Worm (Caenorhabditis elegans) whole organism, L1 larva: ENCODE results near the gene F53C3.7.

ENCODE experiments used
- C04F5.9 ChIP-seq: sonication (generic microtip); optimal IDR thresholded peaks from 2 replicates; lab custom pipeline; 2016; ENCODE audit warnings: missing genetic modification characterization, missing compliant biosample characterization
- C34B4.2 ChIP-seq: sonication (generic microtip); optimal IDR thresholded peaks from 2 replicates; lab custom pipeline; 2017; ENCODE audit warnings: mild to moderate bottlenecking, missing genetic modification characterization, missing compliant biosample characterization
- F16B12.6 ChIP-seq: fragments of 150-350 bp; optimal IDR thresholded peaks from 2 replicates; lab custom pipeline; 2014; ENCODE audit warnings: missing biosample characterization, missing genetic modification characterization
- aha-1 ChIP-seq: fragments of 150-350 bp; optimal IDR thresholded peaks from 2 replicates; lab custom pipeline; 2014; ENCODE audit warnings: missing biosample characterization, missing genetic modification characterization
- blmp-1 ChIP-seq: fragments of 150-350 bp; optimal IDR thresholded peaks from 2 replicates; lab custom pipeline; 2014; ENCODE audit warnings: missing biosample characterization, missing genetic modification characterization
- ceh-63 ChIP-seq: fragments of 200-800 bp; sonication (Bioruptor generic); optimal IDR thresholded peaks from 2 replicates; lab custom pipeline; 2018; ENCODE audit warnings: mild to moderate bottlenecking, missing genetic modification characterization, missing compliant biosample characterization
- ceh-88 ChIP-seq: fragments of 200-800 bp; sonication (Bioruptor generic); IDR thresholded peaks from 2 replicates; pipeline ENCODE4 v1.3.6; 2022; ENCODE audit warnings: missing genetic modification characterization, missing compliant biosample characterization
- egl-13 ChIP-seq: sonication (generic microtip); optimal IDR thresholded peaks from 2 replicates; lab custom pipeline; 2016; ENCODE audit warnings: missing genotype, missing genetic modification reagents, missing genetic modification characterization, missing compliant biosample characterization
- egl-27 ChIP-seq, 2 experiments: fragments of 150-350 bp in 1 of 2; sonication (generic microtip); optimal IDR thresholded peaks; 3 replicates each; lab custom pipeline; 2017 to 2018; ENCODE audit warnings: missing biosample characterization in 2 of 2, missing genetic modification characterization in 2 of 2, missing genetic modification reagents in 2 of 2
- elt-2 ChIP-seq: sonication (generic microtip); optimal IDR thresholded peaks from 2 replicates; lab custom pipeline; 2016; ENCODE audit warnings: missing genetic modification characterization, mild to moderate bottlenecking, inconsistent platforms, missing compliant biosample characterization, missing genetic modification reagents
- elt-3 ChIP-seq, 6 experiments: fragments of 150-350 bp in 1 of 6; sonication (generic microtip); optimal IDR thresholded peaks; 2 replicates each; lab custom pipeline; 2017 to 2018; ENCODE audit warnings: missing biosample characterization in 6 of 6, missing genetic modification characterization in 6 of 6, inconsistent platforms in 1 of 6
- ets-5 ChIP-seq: fragments of 200-800 bp; sonication (Bioruptor generic); IDR thresholded peaks from 2 replicates; pipeline ENCODE4 v1.3.6; 2022; ENCODE audit warnings: missing genetic modification characterization, missing compliant biosample characterization
- fkh-4 ChIP-seq: sonication (generic microtip); optimal IDR thresholded peaks from 2 replicates; lab custom pipeline; 2016; ENCODE audit warnings: missing compliant biosample characterization, missing genetic modification characterization, borderline replicate concordance
- grh-1 ChIP-seq: fragments of 200-800 bp; sonication (Bioruptor generic); IDR thresholded peaks from 2 replicates; pipeline ENCODE4 v1.3.6; 2022; ENCODE audit warnings: missing genetic modification reagents, missing genetic modification characterization, missing compliant biosample characterization
- hlh-17 ChIP-seq: fragments of 200-800 bp; sonication (Bioruptor generic); optimal IDR thresholded peaks from 2 replicates; lab custom pipeline; 2018; ENCODE audit warnings: missing genetic modification characterization, mild to moderate bottlenecking, missing compliant biosample characterization, moderate library complexity, borderline replicate concordance
- hlh-4 ChIP-seq: sonication (generic microtip); optimal IDR thresholded peaks from 2 replicates; lab custom pipeline; 2016; ENCODE audit warnings: mild to moderate bottlenecking, missing genetic modification characterization, missing compliant biosample characterization
- isw-1 ChIP-seq: fragments of 200-800 bp; sonication (Bioruptor generic); IDR thresholded peaks from 2 replicates; pipeline ENCODE4 v1.3.6; 2022; ENCODE audit warnings: missing genetic modification characterization, missing compliant biosample characterization
- jun-1 ChIP-seq: fragments of 150-350 bp; optimal IDR thresholded peaks from 2 replicates; lab custom pipeline; 2014; ENCODE audit warnings: missing biosample characterization, missing genetic modification reagents, missing genetic modification characterization
- lin-15B ChIP-seq: fragments of 150-350 bp; sonication (generic microtip); optimal IDR thresholded peaks from 3 replicates; lab custom pipeline; 2014; ENCODE audit warnings: missing biosample characterization, missing genetic modification characterization
- lin-35 ChIP-seq, 2 experiments: fragments of 150-350 bp; optimal IDR thresholded peaks; 2 replicates each; lab custom pipeline; 2014; ENCODE audit warnings: missing biosample characterization in 2 of 2, missing genetic modification characterization in 2 of 2, missing genetic modification reagents in 2 of 2
- lir-3 ChIP-seq: sonication (generic microtip); optimal IDR thresholded peaks from 2 replicates; lab custom pipeline; 2016; ENCODE audit warnings: mild to moderate bottlenecking, missing genetic modification characterization, moderate library complexity, missing compliant biosample characterization; ENCODE audit not compliant: poor library complexity
- mab-9 ChIP-seq: fragments of 200-800 bp; sonication (Bioruptor generic); IDR thresholded peaks from 2 replicates; pipeline ENCODE4 v1.3.6; 2022; ENCODE audit warnings: missing genetic modification reagents, missing genetic modification characterization, missing compliant biosample characterization
- mdl-1 ChIP-seq, 2 experiments: fragments of 150-350 bp; optimal IDR thresholded peaks; 2 replicates each; lab custom pipeline; 2014 to 2017; ENCODE audit warnings: missing biosample characterization in 2 of 2, missing genetic modification characterization in 2 of 2, inconsistent platforms in 1 of 2
- mep-1 ChIP-seq: fragments of 150-350 bp; optimal IDR thresholded peaks from 2 replicates; lab custom pipeline; 2014; ENCODE audit warnings: missing biosample characterization, missing genetic modification characterization
- nhr-12 ChIP-seq: sonication (generic microtip); optimal IDR thresholded peaks from 2 replicates; lab custom pipeline; 2017; ENCODE audit warnings: missing biosample characterization, missing genetic modification characterization
- nhr-237 ChIP-seq: fragments of 150-350 bp; optimal IDR thresholded peaks from 2 replicates; lab custom pipeline; 2014; ENCODE audit warnings: missing biosample characterization, missing genetic modification characterization
- nhr-28 ChIP-seq: fragments of 150-350 bp; optimal IDR thresholded peaks from 2 replicates; lab custom pipeline; 2014; ENCODE audit warnings: missing biosample characterization, missing genetic modification characterization
- nhr-47 ChIP-seq: sonication (generic microtip); optimal IDR thresholded peaks from 2 replicates; lab custom pipeline; 2016; ENCODE audit warnings: mild to moderate bottlenecking, missing genetic modification characterization, moderate library complexity, missing compliant biosample characterization
- nhr-71 ChIP-seq: sonication (generic microtip); optimal IDR thresholded peaks from 2 replicates; lab custom pipeline; 2016; ENCODE audit warnings: mild to moderate bottlenecking, missing genetic modification characterization, moderate library complexity, missing compliant biosample characterization
- nhr-76 ChIP-seq: sonication (generic microtip); optimal IDR thresholded peaks from 2 replicates; lab custom pipeline; 2017; ENCODE audit warnings: missing biosample characterization, missing genetic modification characterization
- nhr-77 ChIP-seq: fragments of 150-350 bp; optimal IDR thresholded peaks from 2 replicates; lab custom pipeline; 2014; ENCODE audit warnings: missing biosample characterization, missing genetic modification characterization
- pag-3 ChIP-seq: sonication (generic microtip); optimal IDR thresholded peaks from 2 replicates; lab custom pipeline; 2017; ENCODE audit warnings: missing genetic modification characterization, mild to moderate bottlenecking, missing compliant biosample characterization, antibody characterized with exemption, borderline replicate concordance; ENCODE audit not compliant: insufficient read depth
- pax-3 ChIP-seq: fragments of 200-800 bp; sonication (Bioruptor generic); optimal IDR thresholded peaks from 2 replicates; lab custom pipeline; 2018; ENCODE audit warnings: mild to moderate bottlenecking, missing genetic modification characterization, moderate library complexity, missing compliant biosample characterization
- pqm-1 ChIP-seq: sonication (generic microtip); optimal IDR thresholded peaks from 3 replicates; lab custom pipeline; 2017; ENCODE audit warnings: missing biosample characterization, missing genetic modification characterization
- rnt-1 ChIP-seq: sonication (generic microtip); optimal IDR thresholded peaks from 2 replicates; lab custom pipeline; 2016; ENCODE audit warnings: mild to moderate bottlenecking, missing genetic modification characterization, moderate library complexity, missing compliant biosample characterization
- snu-23 ChIP-seq: sonication (generic microtip); optimal IDR thresholded peaks from 2 replicates; lab custom pipeline; 2016; ENCODE audit warnings: missing genetic modification characterization, missing compliant biosample characterization
- sox-4 ChIP-seq: sonication (generic microtip); optimal IDR thresholded peaks from 2 replicates; lab custom pipeline; 2016; ENCODE audit warnings: missing genetic modification characterization, missing compliant biosample characterization
- unc-130 ChIP-seq: fragments of 150-350 bp; optimal IDR thresholded peaks from 2 replicates; lab custom pipeline; 2017; ENCODE audit warnings: missing biosample characterization, missing genetic modification characterization, inconsistent platforms
- unc-62 ChIP-seq: fragments of 150-350 bp; optimal IDR thresholded peaks from 2 replicates; lab custom pipeline; 2014; ENCODE audit warnings: missing biosample characterization, missing genetic modification reagents, missing genetic modification characterization
- xbp-1 ChIP-seq: sonication (generic microtip); optimal IDR thresholded peaks from 2 replicates; lab custom pipeline; 2016; ENCODE audit warnings: missing genetic modification characterization, missing compliant biosample characterization
- zag-1 ChIP-seq: fragments of 150-350 bp; optimal IDR thresholded peaks from 2 replicates; lab custom pipeline; 2014; ENCODE audit warnings: missing biosample characterization, missing genetic modification characterization
- zip-4 ChIP-seq: fragments of 200-800 bp; sonication (Bioruptor generic); optimal IDR thresholded peaks from 2 replicates; lab custom pipeline; 2018; ENCODE audit warnings: mild to moderate bottlenecking, missing genetic modification characterization, moderate library complexity, missing compliant biosample characterization
- ztf-4 ChIP-seq: fragments of 150-350 bp; optimal IDR thresholded peaks from 2 replicates; lab custom pipeline; 2014; ENCODE audit warnings: missing biosample characterization, missing genetic modification characterization

The F53C3.7 gene

ce11 chrII:3897758-3898494 is 3.1 kb downstream of the F53C3.7 start, which contains the start of gene F53C3.6 (continued):
- TF ChIP-seq pqm-1 (no peak), egl-13 (peak; percentile 64), grh-1 (GFP tag; lab: Robert Waterston, UW) (peak; percentile 40), nhr-28 (tag; lab: Kevin White, UChicago) (no peak), mep-1 (tag; lab: Kevin White, UChicago) (peak; percentile 71), mab-9 (GFP tag; lab: Robert Waterston, UW) (no peak), rnt-1 (peak; percentile 37), lin-15B (tag; lab: Kevin White, UChicago) (no peak), ceh-63 (GFP tag; lab: Kevin White, UChicago) (no peak), blmp-1 (tag; lab: Kevin White, UChicago) (peak; percentile 41), nhr-237 (tag; lab: Kevin White, UChicago) (no peak), sox-4 (peak; percentile 48), lir-3 (tag; lab: Kevin White, UChicago) (peak; percentile 72), nhr-76 (tag; lab: Kevin White, UChicago) (no peak), jun-1 (peak; percentile 28), nhr-71 (tag; lab: Kevin White, UChicago) (peak; percentile 91), F16B12.6 (no peak), elt-3 (tag; optimal IDR thresholded peaks at IDR 0.05; lab: Kevin White, UChicago) (peak in 2 of 6 experiments; percentile 2 to 66), fkh-4 (tag; lab: Kevin White, UChicago) (no peak), ceh-88 (GFP tag; lab: Robert Waterston, UW) (peak; percentile 26; the same call in 1 of the 2 replicates), ztf-4 (tag; lab: Kevin White, UChicago) (peak; percentile 60), egl-27 (tag; optimal IDR thresholded peaks at IDR 0.05; lab: Kevin White, UChicago) (peak; percentile 50 to 67), pag-3 (tag; lab: Kevin White, UChicago) (no peak), C04F5.9 (tag; lab: Kevin White, UChicago) (no peak), hlh-17 (GFP tag; lab: Kevin White, UChicago) (no peak), hlh-4 (tag; lab: Kevin White, UChicago) (no peak), nhr-12 (no peak), zag-1 (tag; lab: Kevin White, UChicago) (no peak), mdl-1 (tag; optimal IDR thresholded peaks at IDR 0.05; lab: Kevin White, UChicago) (peak in 1 of 2 experiments; percentile 55), snu-23 (GFP tag; lab: Kevin White, UChicago) (peak; percentile 61), nhr-77 (peak; percentile 51), nhr-47 (tag; lab: Kevin White, UChicago) (peak; percentile 81), pax-3 (tag; lab: Kevin White, UChicago) (peak; percentile 11), elt-2 (tag; lab: Kevin White, UChicago) (peak; percentile 4), zip-4 (GFP tag; lab: Kevin White, UChicago) (peak; percentile 42), ets-5 (no peak), xbp-1 (tag; lab: Kevin White, UChicago) (peak; percentile 64)

- no peak for TF ChIP-seq mep-1 (tag; lab: Kevin White, UChicago)
- no peak for TF ChIP-seq unc-62 (GFP tag; lab: Kevin White, UChicago)
- no peak for TF ChIP-seq unc-130
- TF ChIP-seq zip-4 (GFP tag; lab: Kevin White, UChicago), result no peak
- no peak for TF ChIP-seq aha-1 (tag; lab: Kevin White, UChicago)
- TF ChIP-seq lin-35 (GFP tag; optimal IDR thresholded peaks at IDR 0.05; lab: Kevin White, UChicago), result no peak
- TF ChIP-seq isw-1, result no peak
- no peak for TF ChIP-seq C34B4.2 (tag; lab: Kevin White, UChicago)
- TF ChIP-seq F16B12.6, result no peak
- no peak for TF ChIP-seq nhr-237 (tag; lab: Kevin White, UChicago)
Observed at ce11 chrII:3901108-3901507, 6.3 kb downstream of the F53C3.7 start, which contains the start of gene F53C3.4. Gene F53C3.4, plus strand, starts transcription at chrII:3901408.
